Worm (Caenorhabditis elegans): ENCODE data around the gene ZK813.7.

- TF ChIP-seq cog-1 (tag; optimal IDR thresholded peaks at IDR 0.05) (no peak), T22C8.4 (GFP tag; IDR thresholded peaks at IDR 0.05) (no peak), med-1 (GFP tag; optimal IDR thresholded peaks at IDR 0.05; ENCODE audit: insufficient read depth) (no peak), flt-1 (GFP tag; IDR thresholded peaks at IDR 0.05) (no peak), ztf-23 (GFP tag; IDR thresholded peaks at IDR 0.05) (no peak), ref-1 (GFP tag; conservative IDR thresholded peaks at IDR 0.05) (no peak), klf-2 (GFP tag; conservative IDR thresholded peaks at IDR 0.05) (no peak), tab-1 (GFP tag; IDR thresholded peaks at IDR 0.05) (no peak), ztf-29 (GFP tag; IDR thresholded peaks at IDR 0.05) (no peak)
Observed at ce11 chrX:3479950-3480349, 35.3 kb downstream of the ZK813.7 start, which contains the start of gene wrt-6.

Measured in whole organism, midembryonic.